Worm (Caenorhabditis elegans) whole organism, mixed stage, embryonic: ENCODE data around the gene kxd-1.

Experiments
- M03D4.4 ChIP-seq: sonication (generic microtip); optimal IDR thresholded peaks from 2 replicates; lab custom pipeline; 2017; ENCODE audit warnings: mild to moderate bottlenecking, missing genetic modification characterization, missing compliant biosample characterization
- bed-3 ChIP-seq: fragments of 200-800 bp; sonication (Bioruptor generic); optimal IDR thresholded peaks from 3 replicates; lab custom pipeline; 2018; ENCODE audit warnings: mild to moderate bottlenecking, missing genetic modification characterization, moderate library complexity, missing compliant biosample characterization
- ceh-39 ChIP-seq: fragments of 150-350 bp; optimal IDR thresholded peaks from 2 replicates; lab custom pipeline; 2014; ENCODE audit warnings: missing biosample characterization, missing genetic modification characterization
- ceh-43 ChIP-seq: fragments of 200-800 bp; sonication (Bioruptor generic); optimal IDR thresholded peaks from 2 replicates; lab custom pipeline; 2018; ENCODE audit warnings: mild to moderate bottlenecking, missing genetic modification characterization, moderate library complexity, missing compliant biosample characterization
- ceh-83 ChIP-seq: fragments of 200-800 bp; sonication (Bioruptor generic); optimal IDR thresholded peaks from 2 replicates; lab custom pipeline; 2018; ENCODE audit warnings: mild to moderate bottlenecking, missing genetic modification characterization, missing compliant biosample characterization
- ces-1 ChIP-seq: fragments of 150-350 bp; optimal IDR thresholded peaks from 2 replicates; lab custom pipeline; 2014; ENCODE audit warnings: missing biosample characterization, missing genetic modification reagents, missing genetic modification characterization
- cnd-1 ChIP-seq: fragments of 200-800 bp; sonication (Bioruptor generic); optimal IDR thresholded peaks from 2 replicates; lab custom pipeline; 2018; ENCODE audit warnings: mild to moderate bottlenecking, missing genetic modification characterization, missing compliant biosample characterization
- drap-1 ChIP-seq: fragments of 200-800 bp; sonication (Bioruptor generic); optimal IDR thresholded peaks from 3 replicates; lab custom pipeline; 2018; ENCODE audit warnings: mild to moderate bottlenecking, missing genetic modification characterization, missing compliant biosample characterization
- elt-1 ChIP-seq: sonication (generic microtip); optimal IDR thresholded peaks from 2 replicates; lab custom pipeline; 2017; ENCODE audit warnings: missing genetic modification characterization, mild to moderate bottlenecking, missing compliant biosample characterization, antibody characterized with exemption, moderate library complexity, borderline replicate concordance; ENCODE audit not compliant: insufficient read depth
- elt-3 ChIP-seq: fragments of 150-350 bp; optimal IDR thresholded peaks from 2 replicates; lab custom pipeline; 2014; ENCODE audit warnings: missing biosample characterization, missing genetic modification characterization
- flh-1 ChIP-seq: fragments of 200-800 bp; sonication (Bioruptor generic); optimal IDR thresholded peaks from 2 replicates; lab custom pipeline; 2018; ENCODE audit warnings: mild to moderate bottlenecking, missing genetic modification characterization, moderate library complexity, missing compliant biosample characterization
- ham-2 ChIP-seq: fragments of 200-800 bp; sonication (Bioruptor generic); optimal IDR thresholded peaks from 2 replicates; lab custom pipeline; 2018; ENCODE audit warnings: mild to moderate bottlenecking, missing genetic modification characterization, missing compliant biosample characterization
- hlh-1 ChIP-seq: fragments of 150-350 bp; optimal IDR thresholded peaks from 2 replicates; lab custom pipeline; 2014; ENCODE audit warnings: missing biosample characterization, missing genetic modification reagents, missing genetic modification characterization
- lin-13 ChIP-seq: fragments of 150-350 bp; optimal IDR thresholded peaks from 2 replicates; lab custom pipeline; 2014; ENCODE audit warnings: missing biosample characterization, missing genetic modification characterization
- lin-32 ChIP-seq: fragments of 200-800 bp; sonication (Bioruptor generic); optimal IDR thresholded peaks from 2 replicates; lab custom pipeline; 2018; ENCODE audit warnings: mild to moderate bottlenecking, missing genetic modification characterization, missing compliant biosample characterization
- lsy-2 ChIP-seq: fragments of 150-350 bp; optimal IDR thresholded peaks from 2 replicates; lab custom pipeline; 2014; ENCODE audit warnings: missing biosample characterization, missing genetic modification characterization
- mab-5 ChIP-seq: fragments of 150-350 bp; optimal IDR thresholded peaks from 2 replicates; lab custom pipeline; 2014; ENCODE audit warnings: missing biosample characterization, missing genetic modification characterization
- mep-1 ChIP-seq: fragments of 150-350 bp; optimal IDR thresholded peaks from 2 replicates; lab custom pipeline; 2017; ENCODE audit warnings: missing biosample characterization, missing genetic modification reagents, missing genetic modification characterization, inconsistent platforms
- mls-2 ChIP-seq: sonication (generic microtip); optimal IDR thresholded peaks from 2 replicates; lab custom pipeline; 2016; ENCODE audit warnings: mild to moderate bottlenecking, missing genetic modification characterization, moderate library complexity, missing compliant biosample characterization
- nhr-2 ChIP-seq: fragments of 150-350 bp; optimal IDR thresholded peaks from 2 replicates; lab custom pipeline; 2014; ENCODE audit warnings: missing biosample characterization, missing genetic modification characterization
- nhr-237 ChIP-seq: fragments of 150-350 bp; optimal IDR thresholded peaks from 2 replicates; lab custom pipeline; 2014; ENCODE audit warnings: missing biosample characterization, missing genetic modification characterization
- nhr-28 ChIP-seq: fragments of 150-350 bp; optimal IDR thresholded peaks from 2 replicates; lab custom pipeline; 2014; ENCODE audit warnings: missing biosample characterization, missing genetic modification characterization
- nhr-76 ChIP-seq: sonication (generic microtip); optimal IDR thresholded peaks from 2 replicates; lab custom pipeline; 2017; ENCODE audit warnings: missing biosample characterization, missing genetic modification characterization
- pha-4 ChIP-seq: fragments of 150-350 bp; optimal IDR thresholded peaks from 2 replicates; lab custom pipeline; 2018; ENCODE audit warnings: missing biosample characterization, missing genetic modification reagents, missing genetic modification characterization
- sem-2 ChIP-seq: fragments of 200-800 bp; sonication (Bioruptor generic); optimal IDR thresholded peaks from 2 replicates; lab custom pipeline; 2018; ENCODE audit warnings: mild to moderate bottlenecking, missing genetic modification characterization, missing compliant biosample characterization
- snpc-4 ChIP-seq: fragments of 150-350 bp; optimal IDR thresholded peaks from 2 replicates; lab custom pipeline; 2014; ENCODE audit warnings: missing biosample characterization, missing genetic modification characterization
- sptf-1 ChIP-seq: sonication (generic microtip); optimal IDR thresholded peaks from 2 replicates; lab custom pipeline; 2017; ENCODE audit warnings: mild to moderate bottlenecking, missing genetic modification characterization, moderate library complexity, missing compliant biosample characterization
- tbx-8 ChIP-seq: fragments of 200-800 bp; sonication (Bioruptor generic); optimal IDR thresholded peaks from 2 replicates; lab custom pipeline; 2018; ENCODE audit warnings: mild to moderate bottlenecking, missing genetic modification characterization, moderate library complexity, missing compliant biosample characterization
- unc-120 ChIP-seq: sonication (generic microtip); optimal IDR thresholded peaks from 2 replicates; lab custom pipeline; 2017; ENCODE audit warnings: missing genetic modification characterization, missing compliant biosample characterization; ENCODE audit not compliant: poor library complexity, severe bottlenecking
- unc-39 ChIP-seq: fragments of 150-350 bp; optimal IDR thresholded peaks from 2 replicates; lab custom pipeline; 2014; ENCODE audit warnings: missing biosample characterization, missing genetic modification characterization
- unc-62 ChIP-seq: fragments of 150-350 bp; optimal IDR thresholded peaks from 2 replicates; lab custom pipeline; 2014; ENCODE audit warnings: missing biosample characterization, missing genetic modification reagents, missing genetic modification characterization
- zip-8 ChIP-seq: fragments of 150-350 bp; optimal IDR thresholded peaks from 2 replicates; lab custom pipeline; 2014; ENCODE audit warnings: missing biosample characterization, missing genetic modification characterization
- ztf-11 ChIP-seq: fragments of 150-350 bp; optimal IDR thresholded peaks from 2 replicates; lab custom pipeline; 2014; ENCODE audit warnings: missing biosample characterization, missing genetic modification characterization

kxd-1 gene

ce11 chrV:7193562-7193961, 27.7 kb upstream of the kxd-1 start, which contains the start of gene F09G2.8:
TSS of gene F09G2.8 (minus strand) at chrV:7193662.
- no peak for TF ChIP-seq flh-1
- no peak for TF ChIP-seq hlh-1 (tag; lab: Kevin White, UChicago)
- no peak for TF ChIP-seq sem-2
- no peak for TF ChIP-seq sptf-1
- TF ChIP-seq ceh-43 (GFP tag; lab: Kevin White, UChicago) = no peak
- TF ChIP-seq lin-13 (tag; lab: Kevin White, UChicago) = no peak
- TF ChIP-seq nhr-28 = no peak
- TF ChIP-seq elt-1 (tag; lab: Kevin White, UChicago) = no peak
- no peak for TF ChIP-seq lin-32 (GFP tag; lab: Kevin White, UChicago)
- no peak for TF ChIP-seq nhr-76 (tag; lab: Kevin White, UChicago)
- TF ChIP-seq bed-3 = no peak
- no peak for TF ChIP-seq mab-5 (tag; lab: Kevin White, UChicago)
- TF ChIP-seq ceh-39 (tag; lab: Kevin White, UChicago) = no peak
- no peak for TF ChIP-seq snpc-4 (tag; lab: Kevin White, UChicago)
- TF ChIP-seq unc-120 = no peak
- TF ChIP-seq nhr-237 = no peak

ce11 chrV:7194818-7195217, 26.5 kb upstream of the kxd-1 start:
- no peak for TF ChIP-seq ceh-43 (GFP tag; lab: Kevin White, UChicago)
- no peak for TF ChIP-seq mab-5 (tag; lab: Kevin White, UChicago)
- TF ChIP-seq unc-62 (GFP tag; lab: Kevin White, UChicago) = no peak
- no peak for TF ChIP-seq nhr-237
- no peak for TF ChIP-seq pha-4 (tag; lab: Kevin White, UChicago)
- no peak for TF ChIP-seq cnd-1 (tag; lab: Kevin White, UChicago)

- TF ChIP-seq sem-2 (no peak), unc-120 (no peak), nhr-76 (tag; lab: Kevin White, UChicago) (no peak), ham-2 (GFP tag; lab: Kevin White, UChicago) (no peak), cnd-1 (tag; lab: Kevin White, UChicago) (no peak), nhr-28 (no peak), nhr-2 (tag; lab: Kevin White, UChicago) (no peak), mls-2 (tag; lab: Kevin White, UChicago) (no peak), M03D4.4 (tag; lab: Kevin White, UChicago) (no peak), drap-1 (no peak), flh-1 (no peak), nhr-237 (no peak), tbx-8 (GFP tag; lab: Kevin White, UChicago) (no peak)
Measured at ce11 chrV:7196037-7196436, 25.2 kb upstream of the kxd-1 start, which contains the start of gene attf-2. TSS of gene attf-2 (minus strand) at chrV:7196137.

- TF ChIP-seq elt-1 (tag; lab: Kevin White, UChicago) (peak; percentile 38), unc-62 (GFP tag; lab: Kevin White, UChicago) (no peak), unc-39 (tag; lab: Kevin White, UChicago) (peak; percentile 29), drap-1 (peak; percentile 24), pha-4 (tag; lab: Kevin White, UChicago) (peak; percentile 96), mep-1 (tag; lab: Kevin White, UChicago) (peak; percentile 95), unc-120 (peak; percentile 79), flh-1 (no peak), elt-3 (tag; lab: Kevin White, UChicago) (no peak), nhr-28 (no peak), ces-1 (peak; percentile 76), ceh-83 (peak; percentile 46), sptf-1 (no peak), ztf-11 (tag; lab: Kevin White, UChicago) (peak; percentile 63), lin-13 (tag; lab: Kevin White, UChicago) (peak; percentile 97), ceh-39 (tag; lab: Kevin White, UChicago) (peak; percentile 93), nhr-237 (peak; percentile 87), nhr-2 (tag; lab: Kevin White, UChicago) (peak; percentile 30), ceh-43 (GFP tag; lab: Kevin White, UChicago) (no peak), hlh-1 (tag; lab: Kevin White, UChicago) (no peak), lsy-2 (tag; lab: Kevin White, UChicago) (peak; percentile 73), cnd-1 (tag; lab: Kevin White, UChicago) (peak; percentile 28), mls-2 (tag; lab: Kevin White, UChicago) (peak; percentile 21), zip-8 (tag; lab: Kevin White, UChicago) (no peak), M03D4.4 (tag; lab: Kevin White, UChicago) (peak; percentile 20)
Measured at ce11 chrV:7196498-7196966, 24.7 kb upstream of the kxd-1 start, which contains the start of gene F09G2.2. TSS of gene F09G2.2 (plus strand) at chrV:7196916.
